Worm (Caenorhabditis elegans): ENCODE results near the gene C09E10.3.

DNA sequence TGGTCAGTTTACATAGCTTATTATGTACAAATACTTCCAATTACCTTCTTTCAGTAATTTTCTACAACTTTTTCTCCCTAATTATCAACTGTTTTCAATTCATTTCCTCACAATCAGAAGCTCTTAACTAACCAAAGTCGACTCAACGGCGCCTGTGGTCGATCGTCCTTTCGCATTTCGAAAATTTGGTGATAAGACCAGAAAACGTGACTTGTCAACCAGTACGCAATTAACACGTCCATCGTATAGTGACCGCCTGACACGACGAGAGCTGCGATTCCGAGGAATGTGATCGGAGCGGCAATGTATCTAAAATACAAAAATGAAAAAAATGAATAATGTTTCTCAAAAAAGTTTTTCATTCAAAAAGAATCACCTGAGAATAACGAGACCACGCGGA is 45.5 kb downstream of the C09E10.3 start:
- TF ChIP-seq unc-39 (tag; optimal IDR thresholded peaks at IDR 0.05) (no peak), elt-2 (tag; optimal IDR thresholded peaks at IDR 0.05) (peak; percentile 80), elt-1 (tag; optimal IDR thresholded peaks at IDR 0.05) (no peak), ztf-11 (tag; optimal IDR thresholded peaks at IDR 0.05) (no peak), unc-62 (GFP tag; optimal IDR thresholded peaks at IDR 0.05) (no peak), nfya-1 (tag; optimal IDR thresholded peaks at IDR 0.05; ENCODE audit: insufficient read depth) (peak; percentile 80)
